Worm (Caenorhabditis elegans): ENCODE measurements around the gene arrd-5.

Gene arrd-5

DNA sequence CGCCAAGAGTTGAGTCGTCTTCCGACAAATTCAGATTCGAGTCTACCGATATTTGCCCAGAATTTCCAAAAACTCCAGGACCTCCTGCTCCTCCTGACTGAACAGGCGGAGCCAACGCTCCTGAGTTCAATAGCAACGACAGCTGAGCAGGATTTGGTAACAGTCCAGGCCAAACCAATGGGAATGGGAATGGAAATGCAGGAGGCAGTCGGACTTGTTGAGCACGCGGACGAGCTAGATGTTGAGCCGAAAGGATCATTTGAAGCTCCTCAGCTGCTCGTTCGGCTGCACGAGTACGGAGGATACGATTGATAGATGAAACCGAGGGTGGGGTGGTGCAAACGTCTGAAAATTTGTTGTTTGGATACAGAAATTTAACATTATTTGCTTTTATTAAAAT, 8.1 kb upstream of the arrd-5 start:
- TF ChIP-seq ref-1 (GFP tag; conservative IDR thresholded peaks at IDR 0.05): no peak

- TF ChIP-seq ref-1 (GFP tag; conservative IDR thresholded peaks at IDR 0.05) (no peak), med-1 (GFP tag; optimal IDR thresholded peaks at IDR 0.05; ENCODE audit: insufficient read depth) (no peak), cog-1 (tag; optimal IDR thresholded peaks at IDR 0.05) (no peak), T22C8.4 (GFP tag; IDR thresholded peaks at IDR 0.05) (no peak), klf-2 (GFP tag; conservative IDR thresholded peaks at IDR 0.05) (no peak), tab-1 (GFP tag; IDR thresholded peaks at IDR 0.05) (no peak), ztf-23 (GFP tag; IDR thresholded peaks at IDR 0.05) (no peak), ztf-29 (GFP tag; IDR thresholded peaks at IDR 0.05) (no peak), flt-1 (GFP tag; IDR thresholded peaks at IDR 0.05) (no peak)
Observed at ce11 chrII:9827852-9828251, 7.2 kb upstream of the arrd-5 start, which contains the start of gene eyg-1. Gene eyg-1 (minus strand): TSS chrII:9827952.

DNA sequence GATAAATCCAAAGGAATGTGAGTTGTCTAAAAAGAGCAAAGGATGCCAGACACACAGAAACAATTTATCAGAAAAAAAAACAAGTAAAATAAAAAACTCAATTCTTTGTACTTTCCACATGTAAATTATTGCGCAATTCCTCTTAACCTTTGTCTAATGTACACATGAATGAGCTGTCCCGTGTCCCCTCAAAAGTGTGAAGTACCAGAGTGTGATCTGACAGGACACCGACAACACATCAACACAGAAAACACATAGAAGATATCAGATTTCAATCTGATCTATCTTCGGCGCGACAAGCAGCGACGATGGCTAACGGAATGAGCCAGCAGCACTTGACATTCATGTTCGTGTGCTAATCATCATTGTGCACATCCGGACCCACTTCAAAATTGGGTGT, 6.5 kb upstream of the arrd-5 start:
- TF ChIP-seq cog-1 (tag; optimal IDR thresholded peaks at IDR 0.05): no peak
- TF ChIP-seq klf-2 (GFP tag; conservative IDR thresholded peaks at IDR 0.05): no peak
- TF ChIP-seq tab-1 (GFP tag; IDR thresholded peaks at IDR 0.05): no peak

DNA sequence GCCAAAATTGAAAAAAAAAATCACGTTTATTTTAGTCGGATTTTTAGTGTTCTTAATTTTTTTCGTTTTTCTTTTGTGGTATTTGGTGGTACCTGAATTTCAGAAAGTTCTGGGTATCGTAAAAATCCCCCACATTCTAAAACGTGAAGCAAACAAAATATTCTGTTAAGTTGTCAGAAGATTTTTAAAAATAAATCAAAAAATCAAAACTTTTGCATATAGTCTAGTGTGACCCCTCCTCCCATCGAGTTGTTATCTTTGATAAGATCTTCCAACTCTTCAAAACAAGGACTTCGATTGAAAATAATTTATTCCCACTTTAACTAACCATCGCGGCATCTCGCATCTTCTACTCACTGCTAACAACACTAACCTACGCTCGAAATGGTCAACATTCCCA, 5.9 kb upstream of the arrd-5 start, which contains the start of gene ZK938.1:
TSS of gene ZK938.1 (plus strand) at position 301 of the 400 bp plus-strand sequence.
- TF ChIP-seq klf-2 (GFP tag; conservative IDR thresholded peaks at IDR 0.05): no peak
- TF ChIP-seq ztf-29 (GFP tag; IDR thresholded peaks at IDR 0.05): no peak
- no peak for TF ChIP-seq med-1 (GFP tag; optimal IDR thresholded peaks at IDR 0.05; ENCODE audit: insufficient read depth)
- TF ChIP-seq cog-1 (tag; optimal IDR thresholded peaks at IDR 0.05): no peak
- no peak for TF ChIP-seq ref-1 (GFP tag; conservative IDR thresholded peaks at IDR 0.05)
- TF ChIP-seq tab-1 (GFP tag; IDR thresholded peaks at IDR 0.05): no peak
- no peak for TF ChIP-seq T22C8.4 (GFP tag; IDR thresholded peaks at IDR 0.05)
- TF ChIP-seq ztf-23 (GFP tag; IDR thresholded peaks at IDR 0.05): no peak
- no peak for TF ChIP-seq flt-1 (GFP tag; IDR thresholded peaks at IDR 0.05)

- no peak for TF ChIP-seq tab-1 (GFP tag; IDR thresholded peaks at IDR 0.05)
- TF ChIP-seq ztf-23 (GFP tag; IDR thresholded peaks at IDR 0.05): no peak
- TF ChIP-seq ztf-29 (GFP tag; IDR thresholded peaks at IDR 0.05): no peak
- TF ChIP-seq T22C8.4 (GFP tag; IDR thresholded peaks at IDR 0.05): no peak
- no peak for TF ChIP-seq cog-1 (tag; optimal IDR thresholded peaks at IDR 0.05)
- no peak for TF ChIP-seq ref-1 (GFP tag; conservative IDR thresholded peaks at IDR 0.05)
- no peak for TF ChIP-seq med-1 (GFP tag; optimal IDR thresholded peaks at IDR 0.05; ENCODE audit: insufficient read depth)
- TF ChIP-seq klf-2 (GFP tag; conservative IDR thresholded peaks at IDR 0.05): no peak
- no peak for TF ChIP-seq flt-1 (GFP tag; IDR thresholded peaks at IDR 0.05)
Observed at ce11 chrII:9831033-9831432, 4.0 kb upstream of the arrd-5 start, which contains the start of gene ZK938.12. Gene ZK938.12 (plus strand): TSS chrII:9831333.

ce11 chrII:9833855-9834254, 1.2 kb upstream of the arrd-5 start, which contains the start of gene ZK938.3:
Gene ZK938.3 (minus strand): TSS chrII:9833955.
- TF ChIP-seq T22C8.4 (GFP tag; IDR thresholded peaks at IDR 0.05): no peak

DNA sequence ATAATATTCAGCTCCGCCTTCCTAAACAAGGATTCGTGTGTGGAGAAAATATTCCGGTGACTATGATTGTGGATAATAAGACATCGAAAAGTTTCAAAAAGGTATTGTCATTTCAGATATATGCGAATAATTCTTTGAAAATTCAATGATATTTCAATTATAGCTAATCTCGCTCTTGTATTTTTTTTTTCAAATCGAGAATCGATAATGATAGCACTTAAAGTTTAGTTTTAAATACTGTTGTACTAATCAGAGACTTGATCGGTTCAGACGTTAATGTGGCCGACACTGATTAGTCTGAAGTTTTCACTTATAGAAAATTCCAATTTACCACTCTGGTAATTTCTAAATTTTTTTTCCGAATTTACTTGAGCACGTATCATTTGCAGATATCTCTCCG, 937 bp downstream of the arrd-5 start:
- no peak for TF ChIP-seq ztf-29 (GFP tag; IDR thresholded peaks at IDR 0.05)
- TF ChIP-seq ref-1 (GFP tag; conservative IDR thresholded peaks at IDR 0.05): no peak

DNA sequence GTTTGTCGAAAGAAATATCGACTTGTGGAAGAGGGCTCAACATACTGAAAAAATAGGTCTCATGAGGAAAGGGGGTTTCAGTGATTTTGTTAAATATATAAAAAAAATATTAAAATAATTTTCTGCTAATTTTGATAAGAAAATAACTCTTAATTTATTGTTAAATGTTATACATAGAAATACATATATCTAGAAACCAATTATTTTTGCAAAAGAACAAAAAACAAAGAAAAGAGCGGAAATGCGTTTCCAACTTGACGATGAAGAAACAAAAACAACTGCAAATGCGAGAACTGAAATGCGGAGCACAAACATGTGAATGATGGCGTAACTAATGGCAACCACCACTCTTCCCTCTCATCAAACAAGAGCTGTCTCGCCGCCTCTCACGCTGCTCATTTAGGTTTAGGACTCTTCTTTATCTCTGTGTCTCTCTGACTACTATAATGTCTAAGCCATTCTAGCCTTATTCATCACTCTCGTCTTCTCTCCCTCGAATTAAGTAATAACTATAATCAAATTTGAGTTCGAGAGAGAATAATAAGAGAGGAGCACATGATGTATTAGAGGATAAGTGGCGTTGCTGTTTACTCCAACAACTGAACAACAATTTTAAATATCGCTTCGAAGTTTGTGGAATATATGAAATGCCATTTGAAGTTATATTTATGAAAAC, 3.4 kb downstream of the arrd-5 start, which contains the start of gene arrd-4:
TSS of gene arrd-4 (minus strand) at position 51 of the 676 bp plus-strand sequence.
- TF ChIP-seq tab-1 (GFP tag; IDR thresholded peaks at IDR 0.05) (0 out of 2 replicates have a peak, but pooled peaks have one; percentile 7), ref-1 (GFP tag; conservative IDR thresholded peaks at IDR 0.05) (no peak)

- no peak for TF ChIP-seq klf-2 (GFP tag; conservative IDR thresholded peaks at IDR 0.05)
- TF ChIP-seq ref-1 (GFP tag; conservative IDR thresholded peaks at IDR 0.05): no peak
- TF ChIP-seq cog-1 (tag; optimal IDR thresholded peaks at IDR 0.05): no peak
- no peak for TF ChIP-seq med-1 (GFP tag; optimal IDR thresholded peaks at IDR 0.05; ENCODE audit: insufficient read depth)
Observed at ce11 chrII:9840313-9840712, 5.3 kb downstream of the arrd-5 start, which contains the start of gene ZK938.11. Gene ZK938.11 (minus strand): TSS chrII:9840413.

DNA sequence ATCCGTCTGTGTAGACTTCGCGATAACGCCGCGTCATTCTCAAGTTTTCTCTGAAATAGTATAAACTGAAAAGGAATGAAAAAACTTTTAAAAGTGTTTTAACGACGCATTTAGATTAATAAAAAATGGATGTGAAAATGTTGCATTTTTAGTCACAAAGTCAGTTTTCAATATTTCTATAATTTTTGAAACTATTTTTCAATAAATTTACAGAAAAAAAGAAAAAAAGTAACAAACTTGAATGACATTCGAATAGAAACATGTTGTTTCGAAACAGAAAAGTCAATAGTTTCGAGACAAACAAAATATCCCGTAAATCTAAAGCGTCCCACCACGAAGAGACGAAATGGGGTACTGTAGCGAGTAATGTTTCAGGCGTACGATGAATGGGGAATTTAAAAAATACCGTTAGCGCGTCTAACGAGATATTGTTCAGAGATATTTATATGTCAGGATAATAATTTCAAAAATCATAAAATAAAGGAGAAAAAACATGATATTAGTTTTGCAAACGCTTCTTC, 7.0 kb downstream of the arrd-5 start, which contains the start of gene rnh-1.2:
TSS of gene rnh-1.2 (minus strand) at position 51 of the 521 bp plus-strand sequence.
- TF ChIP-seq ref-1 (GFP tag; conservative IDR thresholded peaks at IDR 0.05) (no peak), tab-1 (GFP tag; IDR thresholded peaks at IDR 0.05) (no peak), ztf-29 (GFP tag; IDR thresholded peaks at IDR 0.05) (no peak), med-1 (GFP tag; optimal IDR thresholded peaks at IDR 0.05; ENCODE audit: insufficient read depth) (no peak), cog-1 (tag; optimal IDR thresholded peaks at IDR 0.05) (no peak), ztf-23 (GFP tag; IDR thresholded peaks at IDR 0.05) (no peak), flt-1 (GFP tag; IDR thresholded peaks at IDR 0.05) (no peak), T22C8.4 (GFP tag; IDR thresholded peaks at IDR 0.05) (no peak), klf-2 (GFP tag; conservative IDR thresholded peaks at IDR 0.05) (no peak)

DNA sequence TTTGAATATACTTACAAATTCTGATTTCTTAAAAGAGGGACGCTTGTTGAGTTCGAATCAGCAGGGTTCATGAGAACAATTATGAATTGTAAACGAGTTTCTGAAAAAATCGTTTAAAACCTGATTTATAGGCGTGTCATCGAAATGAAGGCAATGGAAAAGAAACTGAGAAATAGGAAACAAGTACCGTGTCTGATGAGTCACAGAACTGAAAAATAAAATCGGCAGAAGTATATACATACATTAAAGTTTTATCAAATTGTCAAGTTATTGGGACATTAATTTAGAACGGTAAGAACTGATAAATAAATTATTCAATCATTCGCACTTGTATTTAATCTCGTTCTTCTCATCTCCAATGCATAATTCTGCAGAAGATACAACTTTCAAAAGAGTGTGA, 10.2 kb downstream of the arrd-5 start, which contains the start of gene chil-9:
TSS of gene chil-9 (minus strand) at position 101 of the 400 bp plus-strand sequence.
- no peak for TF ChIP-seq ref-1 (GFP tag; conservative IDR thresholded peaks at IDR 0.05)
- TF ChIP-seq tab-1 (GFP tag; IDR thresholded peaks at IDR 0.05): no peak
- no peak for TF ChIP-seq flt-1 (GFP tag; IDR thresholded peaks at IDR 0.05)
- no peak for TF ChIP-seq med-1 (GFP tag; optimal IDR thresholded peaks at IDR 0.05; ENCODE audit: insufficient read depth)
- no peak for TF ChIP-seq ztf-23 (GFP tag; IDR thresholded peaks at IDR 0.05)
- no peak for TF ChIP-seq ztf-29 (GFP tag; IDR thresholded peaks at IDR 0.05)
- TF ChIP-seq T22C8.4 (GFP tag; IDR thresholded peaks at IDR 0.05): no peak
- TF ChIP-seq klf-2 (GFP tag; conservative IDR thresholded peaks at IDR 0.05): no peak
